In the genomic region with DNA sequence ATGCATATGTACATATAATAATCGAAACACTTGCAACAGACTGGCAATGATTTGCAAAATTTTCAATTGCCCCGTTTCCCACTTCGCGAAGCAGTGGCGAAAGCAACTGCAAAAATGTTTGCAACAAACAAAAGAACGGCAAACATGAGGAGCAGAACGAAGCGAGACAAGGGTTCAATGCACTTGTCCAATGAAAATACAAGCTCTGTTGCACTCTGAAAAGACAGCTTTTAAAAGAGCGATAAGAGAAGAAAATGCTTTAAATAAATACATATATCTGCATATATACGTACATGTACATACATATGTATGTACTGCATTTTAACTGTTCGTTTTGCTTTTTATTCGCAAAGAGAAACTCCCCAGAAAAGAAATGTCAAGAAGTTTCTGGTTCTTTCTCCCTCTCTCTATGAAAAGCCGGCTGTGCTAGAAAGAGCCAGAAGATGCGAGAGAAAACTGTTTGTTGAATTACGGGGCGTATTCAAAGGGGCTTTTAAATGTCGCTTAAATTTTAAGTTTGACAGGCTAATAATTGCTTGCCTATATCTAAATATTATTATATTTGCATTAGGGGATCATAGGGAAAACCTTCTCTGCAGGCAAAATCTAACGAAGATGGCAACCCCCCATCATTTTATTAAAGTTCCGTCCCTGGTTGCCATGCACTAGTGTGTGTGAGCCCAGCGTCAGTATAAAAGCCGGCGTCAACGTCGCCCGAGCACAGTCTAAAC, we compare ENCODE assay signal across 1 fruit fly cellular context.
TF ChIP-seq lines count a peak whose summit lies in the region.

TSS of gene Hsp27 (plus strand) at position 719 of the 731 bp plus-strand sequence.

TF ChIP-seq in whole organism, embryonic, 481 proteins besides CTCF, POLR2A, EP300 and RAD21 (continued from another document and continues in another):
- TF ChIP-seq CoRest (tag; optimal IDR thresholded peaks at IDR 0.05; lab: Kevin White, UChicago): peak; percentile 97
- peak; percentile 88 for TF ChIP-seq CG6765 (GFP tag; optimal IDR thresholded peaks at IDR 0.05; lab: Kevin White, UChicago)
- TF ChIP-seq Sin3A (optimal IDR thresholded peaks at IDR 0.05; lab: Kevin White, UChicago): no peak
- TF ChIP-seq lilli (GFP tag; optimal IDR thresholded peaks at IDR 0.05; lab: Kevin White, UChicago): peak; percentile 98
- TF ChIP-seq Rfx (GFP tag; IDR thresholded peaks at IDR 0.05; lab: Robert Waterston, UW): peak; percentile 99
- TF ChIP-seq CG6683 (GFP tag; optimal IDR thresholded peaks at IDR 0.05; lab: Kevin White, UChicago): peak; percentile 95
- TF ChIP-seq CG16815 (GFP tag; optimal IDR thresholded peaks at IDR 0.05; lab: Kevin White, UChicago): peak; percentile 97
- TF ChIP-seq onecut (GFP tag; IDR thresholded peaks at IDR 0.05; lab: Robert Waterston, UW): peak; percentile 94
- TF ChIP-seq Hmr (GFP tag; optimal IDR thresholded peaks at IDR 0.05; lab: Kevin White, UChicago): peak; percentile 98
- peak; percentile 85 for TF ChIP-seq NC2β (GFP tag; optimal IDR thresholded peaks at IDR 0.05; lab: Kevin White, UChicago)
- no peak for TF ChIP-seq yki (optimal IDR thresholded peaks at IDR 0.05; lab: Kevin White, UChicago)
- no peak for TF ChIP-seq HLH4C (GFP tag; IDR thresholded peaks at IDR 0.05; lab: Robert Waterston, UW; ENCODE audit: partially characterized antibody)
- peak; percentile 98 for TF ChIP-seq stc (GFP tag; IDR thresholded peaks at IDR 0.05; lab: Robert Waterston, UW)
- TF ChIP-seq pros (GFP tag; optimal IDR thresholded peaks at IDR 0.05; lab: Kevin White, UChicago): no peak
- TF ChIP-seq Sry-β (GFP tag; optimal IDR thresholded peaks at IDR 0.05; lab: Kevin White, UChicago): peak; percentile 70
- TF ChIP-seq CG8089 (GFP tag; optimal IDR thresholded peaks at IDR 0.05; lab: Kevin White, UChicago): peak; percentile 83
- TF ChIP-seq trem (tag; optimal IDR thresholded peaks at IDR 0.05; lab: Kevin White, UChicago): peak; percentile 96
- TF ChIP-seq CG11085 (GFP tag; IDR thresholded peaks at IDR 0.05; lab: Robert Waterston, UW): peak; percentile 97
- peak; percentile 90 for TF ChIP-seq aop (GFP tag; IDR thresholded peaks at IDR 0.05; lab: Robert Waterston, UW)
- peak; percentile 95 for TF ChIP-seq esg (GFP tag; conservative IDR thresholded peaks at IDR 0.05; lab: Robert Waterston, UW)
- peak; percentile 94 for TF ChIP-seq schlank (tag; optimal IDR thresholded peaks at IDR 0.05; lab: Kevin White, UChicago)
- no peak for TF ChIP-seq zf30C (GFP tag; optimal IDR thresholded peaks at IDR 0.05; lab: Kevin White, UChicago)
- TF ChIP-seq CG17568 (GFP tag; optimal IDR thresholded peaks at IDR 0.05; lab: Kevin White, UChicago): peak; percentile 96
- TF ChIP-seq bcd (GFP tag; optimal IDR thresholded peaks at IDR 0.05; lab: Kevin White, UChicago): peak; percentile 99
- peak; percentile 96 for TF ChIP-seq Dad (GFP tag; optimal IDR thresholded peaks at IDR 0.05; lab: Kevin White, UChicago)
- peak; percentile 97 for TF ChIP-seq CG8765 (GFP tag; IDR thresholded peaks at IDR 0.05; lab: Robert Waterston, UW)
- peak; percentile 100 for TF ChIP-seq corto (GFP tag; optimal IDR thresholded peaks at IDR 0.05; lab: Kevin White, UChicago)
- TF ChIP-seq Drgx (GFP tag; IDR thresholded peaks at IDR 0.05; lab: Robert Waterston, UW): peak; percentile 100
- peak in 1 of 2 experiments; percentile 27 for TF ChIP-seq insv (GFP tag; optimal IDR thresholded peaks at IDR 0.05; lab: Kevin White, UChicago)
- TF ChIP-seq gsb (GFP tag; IDR thresholded peaks at IDR 0.05; lab: Robert Waterston, UW): peak; percentile 96
- TF ChIP-seq hth (optimal IDR thresholded peaks at IDR 0.05; lab: Kevin White, UChicago): no peak
- peak; percentile 92 for TF ChIP-seq gcm2 (GFP tag; optimal IDR thresholded peaks at IDR 0.05; lab: Kevin White, UChicago)
- TF ChIP-seq CG2889 (GFP tag; IDR thresholded peaks at IDR 0.05; lab: Robert Waterston, UW): peak; percentile 94
- TF ChIP-seq Fer1 (GFP tag; optimal IDR thresholded peaks at IDR 0.05; lab: Kevin White, UChicago): peak; percentile 97
- TF ChIP-seq ewg (GFP tag; optimal IDR thresholded peaks at IDR 0.05; lab: Kevin White, UChicago): peak; percentile 97
- peak; percentile 97 for TF ChIP-seq CG14710 (tag; optimal IDR thresholded peaks at IDR 0.05; lab: Kevin White, UChicago)
- TF ChIP-seq croc (GFP tag; conservative IDR thresholded peaks at IDR 0.05; lab: Robert Waterston, UW): peak; percentile 98
- TF ChIP-seq pita (GFP tag; optimal IDR thresholded peaks at IDR 0.05; lab: Kevin White, UChicago): no peak
- peak; percentile 99 for TF ChIP-seq slbo (GFP tag; IDR thresholded peaks at IDR 0.05; lab: Robert Waterston, UW)
- TF ChIP-seq Bteb2 (GFP tag; optimal IDR thresholded peaks at IDR 0.05; lab: Kevin White, UChicago): peak; percentile 94
- peak; percentile 91 for TF ChIP-seq dimm (GFP tag; IDR thresholded peaks at IDR 0.05; lab: Robert Waterston, UW)
- peak; percentile 65 for TF ChIP-seq stwl (tag; optimal IDR thresholded peaks at IDR 0.05; lab: Kevin White, UChicago)
- TF ChIP-seq tgo (GFP tag; IDR thresholded peaks at IDR 0.05; lab: Robert Waterston, UW): peak; percentile 99
- TF ChIP-seq CG11560 (tag; IDR thresholded peaks at IDR 0.05; lab: Robert Waterston, UW): peak; percentile 88
- peak; percentile 80 for TF ChIP-seq her (GFP tag; optimal IDR thresholded peaks at IDR 0.05; lab: Kevin White, UChicago)
- peak; percentile 99 for TF ChIP-seq CG2712 (tag; optimal IDR thresholded peaks at IDR 0.05; lab: Kevin White, UChicago)
- peak; percentile 97 for TF ChIP-seq CG12071 (GFP tag; optimal IDR thresholded peaks at IDR 0.05; lab: Kevin White, UChicago)
- peak; percentile 99 for TF ChIP-seq CG31441 (GFP tag; IDR thresholded peaks at IDR 0.05; lab: Robert Waterston, UW)
- TF ChIP-seq CG18011 (GFP tag; optimal IDR thresholded peaks at IDR 0.05; lab: Kevin White, UChicago): peak; percentile 89
- peak; percentile 97 for TF ChIP-seq CG8388 (GFP tag; optimal IDR thresholded peaks at IDR 0.05; lab: Kevin White, UChicago)
- TF ChIP-seq CG8944 (GFP tag; optimal IDR thresholded peaks at IDR 0.05; lab: Kevin White, UChicago): peak; percentile 86
- TF ChIP-seq CG3838 (GFP tag; optimal IDR thresholded peaks at IDR 0.05; lab: Kevin White, UChicago): peak; percentile 87
- TF ChIP-seq CG17912 (GFP tag; optimal IDR thresholded peaks at IDR 0.05; lab: Kevin White, UChicago): peak; percentile 54
- TF ChIP-seq PHDP (tag; optimal IDR thresholded peaks at IDR 0.05; lab: Kevin White, UChicago): peak; percentile 98
- TF ChIP-seq Hr78 (GFP tag; optimal IDR thresholded peaks at IDR 0.05; lab: Kevin White, UChicago): peak in 1 of 2 experiments; percentile 92
- no peak for TF ChIP-seq zen2 (GFP tag; IDR thresholded peaks at IDR 0.05; lab: Robert Waterston, UW; ENCODE audit: partially characterized antibody)
- peak; percentile 98 for TF ChIP-seq sob (GFP tag; IDR thresholded peaks at IDR 0.05; lab: Robert Waterston, UW)
- peak; percentile 94 for TF ChIP-seq CG8359 (GFP tag; optimal IDR thresholded peaks at IDR 0.05; lab: Kevin White, UChicago; ENCODE audit: borderline replicate concordance)
- TF ChIP-seq Nf-YB (GFP tag; optimal IDR thresholded peaks at IDR 0.05; lab: Kevin White, UChicago): peak; percentile 86
- peak; percentile 94 for TF ChIP-seq fd3F (GFP tag; optimal IDR thresholded peaks at IDR 0.05; lab: Kevin White, UChicago)
- no peak for TF ChIP-seq hkb (optimal IDR thresholded peaks at IDR 0.05; lab: Kevin White, UChicago)
- TF ChIP-seq hkb (GFP tag; IDR thresholded peaks at IDR 0.05; lab: Robert Waterston, UW): peak; percentile 99
- TF ChIP-seq chn (GFP tag; optimal IDR thresholded peaks at IDR 0.05; lab: Kevin White, UChicago): peak; percentile 96
- TF ChIP-seq abd-A (tag; optimal IDR thresholded peaks at IDR 0.05; lab: Kevin White, UChicago): peak; percentile 64
- peak; percentile 96 for TF ChIP-seq CG31388 (GFP tag; optimal IDR thresholded peaks at IDR 0.05; lab: Kevin White, UChicago)
- peak; percentile 75 for TF ChIP-seq ab (GFP tag; optimal IDR thresholded peaks at IDR 0.05; lab: Kevin White, UChicago)
- TF ChIP-seq NfI (GFP tag; optimal IDR thresholded peaks at IDR 0.05; lab: Kevin White, UChicago): peak; percentile 97
- TF ChIP-seq CG6854 (GFP tag; optimal IDR thresholded peaks at IDR 0.05; lab: Kevin White, UChicago): peak; percentile 95
- peak; percentile 97 for TF ChIP-seq Sox100B (GFP tag; optimal IDR thresholded peaks at IDR 0.05; lab: Kevin White, UChicago)
- peak; percentile 65 for TF ChIP-seq CG1832 (GFP tag; optimal IDR thresholded peaks at IDR 0.05; lab: Kevin White, UChicago)
- peak; percentile 97 for TF ChIP-seq CG18619 (GFP tag; optimal IDR thresholded peaks at IDR 0.05; lab: Kevin White, UChicago)
- peak; percentile 92 for TF ChIP-seq GATAe (GFP tag; conservative IDR thresholded peaks at IDR 0.05; lab: Robert Waterston, UW)
- peak; percentile 75 for TF ChIP-seq B-H2 (GFP tag; optimal IDR thresholded peaks at IDR 0.05; lab: Kevin White, UChicago)
- no peak for TF ChIP-seq hb (GFP tag; IDR thresholded peaks at IDR 0.05; lab: Robert Waterston, UW; ENCODE audit: partially characterized antibody)
- peak; percentile 83 for TF ChIP-seq Bdp1 (GFP tag; optimal IDR thresholded peaks at IDR 0.05; lab: Kevin White, UChicago)
- peak; percentile 71 for TF ChIP-seq bigmax (GFP tag; optimal IDR thresholded peaks at IDR 0.05; lab: Kevin White, UChicago)
- 0 out of 3 replicates have a peak, but pooled peaks have one; percentile 50 for TF ChIP-seq Opbp (GFP tag; IDR thresholded peaks at IDR 0.05; lab: Robert Waterston, UW; ENCODE audit: partially characterized antibody)
- TF ChIP-seq CG14667 (GFP tag; IDR thresholded peaks at IDR 0.05; lab: Robert Waterston, UW): peak; percentile 98
- no peak for TF ChIP-seq pan (optimal IDR thresholded peaks at IDR 0.05; lab: Kevin White, UChicago)
- peak in 1 of 2 experiments; percentile 99 for TF ChIP-seq pan (GFP tag; optimal IDR thresholded peaks at IDR 0.05 in 1 of 2, IDR thresholded peaks at IDR 0.05 in 1 of 2)
- peak; percentile 88 for TF ChIP-seq emc (GFP tag; optimal IDR thresholded peaks at IDR 0.05; lab: Kevin White, UChicago)
- peak; percentile 98 for TF ChIP-seq Chrac-16 (GFP tag; optimal IDR thresholded peaks at IDR 0.05; lab: Kevin White, UChicago)
- peak; percentile 96 for TF ChIP-seq CG9215 (GFP tag; IDR thresholded peaks at IDR 0.05; lab: Robert Waterston, UW)
- peak; percentile 97 for TF ChIP-seq Fer3 (tag; optimal IDR thresholded peaks at IDR 0.05; lab: Kevin White, UChicago)
- peak; percentile 98 for TF ChIP-seq CG7556 (GFP tag; optimal IDR thresholded peaks at IDR 0.05; lab: Kevin White, UChicago)
- TF ChIP-seq CG11456 (GFP tag; IDR thresholded peaks at IDR 0.05; lab: Robert Waterston, UW): peak; percentile 98
- peak; percentile 81 for TF ChIP-seq ftz-f1 (GFP tag; optimal IDR thresholded peaks at IDR 0.05; lab: Kevin White, UChicago)
- TF ChIP-seq CG14050 (GFP tag; IDR thresholded peaks at IDR 0.05; lab: Robert Waterston, UW): peak; percentile 97
- peak; percentile 75 for TF ChIP-seq Dip2 (GFP tag; IDR thresholded peaks at IDR 0.05; lab: Robert Waterston, UW)
- peak; percentile 97 for TF ChIP-seq kay (GFP tag; optimal IDR thresholded peaks at IDR 0.05; lab: Kevin White, UChicago)
- TF ChIP-seq Sox102F (GFP tag; optimal IDR thresholded peaks at IDR 0.05; lab: Kevin White, UChicago): peak; percentile 99
- peak; percentile 98 for TF ChIP-seq gce (GFP tag; IDR thresholded peaks at IDR 0.05; lab: Robert Waterston, UW)
- TF ChIP-seq cato (GFP tag; optimal IDR thresholded peaks at IDR 0.05; lab: Kevin White, UChicago; ENCODE audit: borderline replicate concordance): peak; percentile 97
- TF ChIP-seq CG9932 (GFP tag; IDR thresholded peaks at IDR 0.05; lab: Robert Waterston, UW): peak; percentile 96
- TF ChIP-seq Ets65A (GFP tag; lab: Kevin White, UChicago): peak; percentile 98
- peak; percentile 95 for TF ChIP-seq Side (GFP tag; optimal IDR thresholded peaks at IDR 0.05; lab: Kevin White, UChicago)
- TF ChIP-seq ssp (GFP tag; IDR thresholded peaks at IDR 0.05; lab: Robert Waterston, UW): peak; percentile 94
- peak; percentile 96 for TF ChIP-seq zfh2 (GFP tag; optimal IDR thresholded peaks at IDR 0.05; lab: Kevin White, UChicago)
- peak; percentile 99 for TF ChIP-seq CG10979 (tag; optimal IDR thresholded peaks at IDR 0.05; lab: Kevin White, UChicago)
- no peak for TF ChIP-seq CG2129 (GFP tag; IDR thresholded peaks at IDR 0.05; lab: Robert Waterston, UW; ENCODE audit: partially characterized antibody)
- TF ChIP-seq ttk (GFP tag; IDR thresholded peaks at IDR 0.05; lab: Robert Waterston, UW): peak; percentile 98
- peak; percentile 99 to 100 for TF ChIP-seq bsh (GFP tag; optimal IDR thresholded peaks at IDR 0.05; lab: Kevin White, UChicago)
- peak; percentile 91 for TF ChIP-seq maf-S (GFP tag; optimal IDR thresholded peaks at IDR 0.05; lab: Kevin White, UChicago)
- TF ChIP-seq CG11093 (GFP tag; IDR thresholded peaks at IDR 0.05; lab: Robert Waterston, UW): peak; percentile 98
- TF ChIP-seq CG2199 (GFP tag; IDR thresholded peaks at IDR 0.05; lab: Robert Waterston, UW): peak; percentile 99
- TF ChIP-seq CG17328 (GFP tag; IDR thresholded peaks at IDR 0.05; lab: Robert Waterston, UW): peak; percentile 98
- TF ChIP-seq CG12236 (GFP tag; optimal IDR thresholded peaks at IDR 0.05; lab: Kevin White, UChicago): peak; percentile 66
- peak; percentile 98 for TF ChIP-seq jigr1 (GFP tag; IDR thresholded peaks at IDR 0.05; lab: Robert Waterston, UW)
- peak; percentile 98 for TF ChIP-seq Mrtf (GFP tag; IDR thresholded peaks at IDR 0.05; lab: Robert Waterston, UW)
- peak; percentile 93 for TF ChIP-seq Lhr (GFP tag; optimal IDR thresholded peaks at IDR 0.05; lab: Kevin White, UChicago)
- peak; percentile 95 for TF ChIP-seq CG10462 (GFP tag; optimal IDR thresholded peaks at IDR 0.05; lab: Kevin White, UChicago)
- TF ChIP-seq CG11398 (GFP tag; optimal IDR thresholded peaks at IDR 0.05; lab: Kevin White, UChicago): peak; percentile 60
- TF ChIP-seq Meics (GFP tag; optimal IDR thresholded peaks at IDR 0.05; lab: Kevin White, UChicago): peak; percentile 98
- TF ChIP-seq CG31224 (GFP tag; IDR thresholded peaks at IDR 0.05; lab: Robert Waterston, UW): peak; percentile 96
- TF ChIP-seq CG10654 (GFP tag; optimal IDR thresholded peaks at IDR 0.05; lab: Kevin White, UChicago): peak; percentile 98
- TF ChIP-seq Ravus (GFP tag; IDR thresholded peaks at IDR 0.05; lab: Robert Waterston, UW): peak; percentile 95
- no peak for TF ChIP-seq cad (GFP tag; optimal IDR thresholded peaks at IDR 0.05; lab: Kevin White, UChicago)
- peak; percentile 99 for TF ChIP-seq CG4404 (GFP tag; IDR thresholded peaks at IDR 0.05; lab: Robert Waterston, UW)
- peak; percentile 92 for TF ChIP-seq psq (GFP tag; optimal IDR thresholded peaks at IDR 0.05; lab: Kevin White, UChicago)
- TF ChIP-seq Ets97D (GFP tag; optimal IDR thresholded peaks at IDR 0.05; lab: Kevin White, UChicago): peak; percentile 90
- TF ChIP-seq nerfin-2 (GFP tag; IDR thresholded peaks at IDR 0.05; lab: Robert Waterston, UW; ENCODE audit: partially characterized antibody): peak; percentile 48; the same call in 1 of the 2 replicates
